Worm (Caenorhabditis elegans): Measurements from ENCODE around the gene F44E2.8.

DNA sequence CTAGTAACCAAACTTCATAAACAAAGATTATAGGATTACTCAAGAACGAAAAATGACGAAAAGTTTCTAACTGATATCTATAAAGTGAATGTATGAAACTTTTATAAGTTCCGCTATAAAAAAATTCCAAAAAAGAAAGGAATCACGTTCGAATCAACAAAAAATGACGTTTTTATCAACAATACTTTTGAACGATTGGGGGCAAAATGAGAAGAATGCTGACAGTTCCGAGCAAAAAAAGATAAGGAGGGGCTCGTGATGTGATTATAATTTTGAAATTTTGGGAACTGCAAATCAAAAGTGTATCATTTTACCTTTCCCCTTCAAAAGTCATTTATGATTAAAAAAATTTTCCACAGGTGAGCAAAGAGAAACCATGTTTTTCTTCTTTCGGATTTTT is 29.3 kb upstream of the F44E2.8 start:
- no peak for TF ChIP-seq flt-1 (GFP tag; IDR thresholded peaks at IDR 0.05)
- TF ChIP-seq ztf-29 (GFP tag; IDR thresholded peaks at IDR 0.05): no peak
- TF ChIP-seq ref-1 (GFP tag; conservative IDR thresholded peaks at IDR 0.05): no peak
- TF ChIP-seq klf-2 (GFP tag; conservative IDR thresholded peaks at IDR 0.05): no peak
- TF ChIP-seq cog-1 (tag; optimal IDR thresholded peaks at IDR 0.05): no peak
- no peak for TF ChIP-seq ztf-23 (GFP tag; IDR thresholded peaks at IDR 0.05)
- no peak for TF ChIP-seq med-1 (GFP tag; optimal IDR thresholded peaks at IDR 0.05; ENCODE audit: insufficient read depth)

Data from whole organism, midembryonic.